Worm (Caenorhabditis elegans): ENCODE results near the gene unc-1.

The unc-1 gene

DNA sequence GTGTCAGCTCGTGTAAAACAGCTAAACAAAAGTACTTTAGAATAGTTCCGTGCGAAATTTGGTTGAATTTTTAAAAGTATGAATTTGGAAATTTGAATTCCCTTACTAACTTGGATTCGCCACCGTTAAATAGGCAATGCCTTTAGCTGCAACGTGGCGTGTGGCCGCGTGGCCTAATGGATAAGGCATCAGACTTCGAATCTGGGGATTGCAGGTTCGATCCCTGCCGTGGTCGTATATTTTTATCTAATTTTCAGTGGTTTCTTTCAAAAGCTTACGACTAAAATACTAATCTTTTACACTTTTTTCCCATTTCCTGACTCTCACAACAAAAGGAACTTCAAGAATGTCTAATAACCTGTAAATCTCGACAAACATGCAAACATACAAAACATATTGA, 27.4 kb upstream of the unc-1 start:
- TF ChIP-seq K11D2.4 (GFP tag; IDR thresholded peaks at IDR 0.05) (no peak), him-1 (tag; optimal IDR thresholded peaks at IDR 0.05) (peak; percentile 50), lin-26 (GFP tag; IDR thresholded peaks at IDR 0.05) (peak; percentile 67), dpff-1 (tag; optimal IDR thresholded peaks at IDR 0.05) (no peak), ztf-25 (GFP tag; IDR thresholded peaks at IDR 0.05) (0 out of 2 replicates have a peak, but pooled peaks have one; percentile 53), sea-2 (GFP tag; IDR thresholded peaks at IDR 0.05) (no peak), madf-6 (GFP tag; IDR thresholded peaks at IDR 0.05) (peak; percentile 14; the same call in 1 of the 2 replicates), snpc-4 (GFP tag; optimal IDR thresholded peaks at IDR 0.05) (no peak), snpc-4 (tag; optimal IDR thresholded peaks at IDR 0.05) (peak in 1 of 4 experiments; percentile 43), D2030.7 (GFP tag; IDR thresholded peaks at IDR 0.05) (peak; percentile 65), lag-1 (GFP tag; IDR thresholded peaks at IDR 0.05) (no peak), chd-7 (tag; optimal IDR thresholded peaks at IDR 0.05) (no peak), pbrm-1 (GFP tag; IDR thresholded peaks at IDR 0.05) (peak; percentile 71), attf-3 (GFP tag; conservative IDR thresholded peaks at IDR 0.05) (no peak), dox-1 (GFP tag; IDR thresholded peaks at IDR 0.05) (0 out of 2 replicates have a peak, but pooled peaks have one; percentile 27), hlh-26 (GFP tag; conservative IDR thresholded peaks at IDR 0.05) (no peak), rpc-1 (optimal IDR thresholded peaks at IDR 0.05) (peak; percentile 48), rpc-1 (tag; optimal IDR thresholded peaks at IDR 0.05) (peak; percentile 77), repo-1 (tag; optimal IDR thresholded peaks at IDR 0.05) (no peak), tlf-1 (GFP tag; optimal IDR thresholded peaks at IDR 0.05) (no peak), attf-5 (GFP tag; optimal IDR thresholded peaks at IDR 0.05) (peak; percentile 7), B0261.1 (tag; optimal IDR thresholded peaks at IDR 0.05) (peak; percentile 58), K12H6.12 (tag; optimal IDR thresholded peaks at IDR 0.05) (peak; percentile 15), C17E4.6 (GFP tag; IDR thresholded peaks at IDR 0.05) (no peak), ztf-28 (GFP tag; IDR thresholded peaks at IDR 0.05) (no peak), somi-1 (GFP tag; optimal IDR thresholded peaks at IDR 0.05) (no peak), athp-1 (tag; optimal IDR thresholded peaks at IDR 0.05) (no peak), snpc-1.3 (tag; optimal IDR thresholded peaks at IDR 0.05; ENCODE audit: insufficient read depth) (peak; percentile 32), dpl-1 (GFP tag; optimal IDR thresholded peaks at IDR 0.05) (no peak), F22D6.2 (tag; optimal IDR thresholded peaks at IDR 0.05) (no peak), hmg-1.2 (GFP tag; IDR thresholded peaks at IDR 0.05) (peak; percentile 40; the same call in 1 of the 2 replicates), tbp1 (GFP tag; optimal IDR thresholded peaks at IDR 0.05) (peak; percentile 88)

DNA sequence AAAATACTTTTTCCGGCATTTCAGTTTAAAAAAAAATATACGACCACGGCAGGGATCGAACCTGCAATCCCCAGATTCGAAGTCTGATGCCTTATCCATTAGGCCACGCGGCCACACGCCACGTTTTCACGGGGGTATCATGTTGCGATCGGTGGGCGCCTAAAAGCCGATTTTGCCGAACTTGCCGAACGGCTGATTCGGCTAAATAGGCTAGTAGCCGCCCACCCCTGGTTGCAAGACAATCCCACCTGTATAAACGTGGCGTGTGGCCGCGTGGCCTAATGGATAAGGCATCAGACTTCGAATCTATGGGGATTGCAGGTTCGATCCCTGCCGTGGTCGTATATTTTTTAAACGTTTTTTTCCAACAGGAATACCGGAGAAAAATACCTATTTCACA, 26.9 kb upstream of the unc-1 start:
- no peak for TF ChIP-seq F57C9.4 (tag; optimal IDR thresholded peaks at IDR 0.05)
- TF ChIP-seq tbp1 (GFP tag; optimal IDR thresholded peaks at IDR 0.05) = peak; percentile 74
- no peak for TF ChIP-seq ztf-28 (GFP tag; IDR thresholded peaks at IDR 0.05)
- TF ChIP-seq nhr-80 (tag; optimal IDR thresholded peaks at IDR 0.05) = no peak
- no peak for TF ChIP-seq ztf-22 (GFP tag; optimal IDR thresholded peaks at IDR 0.05)
- 0 out of 2 replicates have a peak, but pooled peaks have one; percentile 20 for TF ChIP-seq ceh-100 (GFP tag; IDR thresholded peaks at IDR 0.05)
- no peak for TF ChIP-seq rcor-1 (GFP tag; IDR thresholded peaks at IDR 0.05)
- 0 out of 2 replicates have a peak, but pooled peaks have one; percentile 33 for TF ChIP-seq Y95B8A.8 (GFP tag; IDR thresholded peaks at IDR 0.05)
- no peak for TF ChIP-seq tbx-9 (tag; optimal IDR thresholded peaks at IDR 0.05; ENCODE audit: borderline replicate concordance)
- TF ChIP-seq ekl-4 (GFP tag; IDR thresholded peaks at IDR 0.05) = 0 out of 2 replicates have a peak, but pooled peaks have one; percentile 39
- TF ChIP-seq lin-40 (tag; optimal IDR thresholded peaks at IDR 0.05) = no peak
- no peak for TF ChIP-seq ztf-26 (tag; optimal IDR thresholded peaks at IDR 0.05)
- peak; percentile 49; the same call in 1 of the 2 replicates for TF ChIP-seq pbrm-1 (GFP tag; IDR thresholded peaks at IDR 0.05)
- TF ChIP-seq F39B2.1 (GFP tag; IDR thresholded peaks at IDR 0.05) = no peak
- TF ChIP-seq F23B12.7 (tag; optimal IDR thresholded peaks at IDR 0.05; ENCODE audit: insufficient read depth) = no peak
- TF ChIP-seq let-607 (tag; optimal IDR thresholded peaks at IDR 0.05) = no peak
- 0 out of 2 replicates have a peak, but pooled peaks have one; percentile 45 for TF ChIP-seq cebp-2 (GFP tag; IDR thresholded peaks at IDR 0.05)
- TF ChIP-seq hmg-1.2 (GFP tag; IDR thresholded peaks at IDR 0.05) = peak; percentile 30
- no peak for TF ChIP-seq lsy-27 (tag; optimal IDR thresholded peaks at IDR 0.05; ENCODE audit: borderline replicate concordance, insufficient read depth)
- TF ChIP-seq rpc-1 (optimal IDR thresholded peaks at IDR 0.05) = peak; percentile 30
- TF ChIP-seq rpc-1 (tag; optimal IDR thresholded peaks at IDR 0.05) = peak; percentile 65
- TF ChIP-seq mes-4 (tag; optimal IDR thresholded peaks at IDR 0.05) = no peak
- TF ChIP-seq B0019.2 (GFP tag; conservative IDR thresholded peaks at IDR 0.05) = peak; percentile 20; the same call in 1 of the 2 replicates

Measured in whole organism, young adult.